Fruit fly (Drosophila melanogaster): ENCODE data around the gene Fim.
A peak's percentile ranks its signal among the peaks of the same experiment; 100 is the strongest.

Fim gene

dm6 chrX:17297924-17298591 is 3.7 kb downstream of the Fim start (continued):
- TF ChIP-seq CG4854 (GFP tag; optimal IDR thresholded peaks at IDR 0.05) (no peak), Trl (optimal IDR thresholded peaks at IDR 0.05) (no peak), Trl (GFP tag; optimal IDR thresholded peaks at IDR 0.05) (no peak), tap (tag; optimal IDR thresholded peaks at IDR 0.05) (peak; percentile 23), Spps (tag; optimal IDR thresholded peaks at IDR 0.05) (no peak), CG7839 (tag; optimal IDR thresholded peaks at IDR 0.05) (peak; percentile 14), emc (GFP tag; optimal IDR thresholded peaks at IDR 0.05) (no peak), Hr51 (GFP tag; optimal IDR thresholded peaks at IDR 0.05) (peak in 1 of 2 experiments; percentile 44), NFAT (GFP tag; IDR thresholded peaks at IDR 0.05) (no peak), bsh (GFP tag; optimal IDR thresholded peaks at IDR 0.05) (peak in 1 of 2 experiments; percentile 72), CG17328 (GFP tag; IDR thresholded peaks at IDR 0.05) (peak; percentile 53; the same call in 1 of the 2 replicates), Oli (tag; optimal IDR thresholded peaks at IDR 0.05) (peak; percentile 51), CG8388 (GFP tag; optimal IDR thresholded peaks at IDR 0.05) (peak; percentile 2), Ada2b (GFP tag; IDR thresholded peaks at IDR 0.05) (no peak), row (GFP tag; IDR thresholded peaks at IDR 0.05) (peak; percentile 24; the same call in 1 of the 3 replicates), Vsx1 (GFP tag; optimal IDR thresholded peaks at IDR 0.05) (no peak), CG7963 (GFP tag; IDR thresholded peaks at IDR 0.05; ENCODE audit: partially characterized antibody) (no peak), CG15011 (GFP tag; optimal IDR thresholded peaks at IDR 0.05) (no peak), tll (GFP tag; optimal IDR thresholded peaks at IDR 0.05) (no peak), tx (GFP tag; optimal IDR thresholded peaks at IDR 0.05) (no peak), pnt (GFP tag; optimal IDR thresholded peaks at IDR 0.05) (no peak), CG10321 (GFP tag; IDR thresholded peaks at IDR 0.05) (no peak), prd (optimal IDR thresholded peaks at IDR 0.05) (no peak), prd (GFP tag; IDR thresholded peaks at IDR 0.05) (peak; percentile 28; the same call in 1 of the 3 replicates), CG10366 (GFP tag; IDR thresholded peaks at IDR 0.05) (0 out of 2 replicates have a peak, but pooled peaks have one; percentile 34), zen2 (GFP tag; IDR thresholded peaks at IDR 0.05; ENCODE audit: partially characterized antibody) (no peak), CG18262 (tag; optimal IDR thresholded peaks at IDR 0.05) (peak; percentile 7), CG7271 (tag; optimal IDR thresholded peaks at IDR 0.05) (no peak), eve (GFP tag; optimal IDR thresholded peaks at IDR 0.05) (no peak), Taf1 (GFP tag; IDR thresholded peaks at IDR 0.05) (no peak), slbo (GFP tag; IDR thresholded peaks at IDR 0.05) (no peak), Asciz (GFP tag; optimal IDR thresholded peaks at IDR 0.05) (no peak), HHEX (GFP tag; optimal IDR thresholded peaks at IDR 0.05) (no peak), CG11504 (tag; optimal IDR thresholded peaks at IDR 0.05) (peak; percentile 43), ewg (GFP tag; optimal IDR thresholded peaks at IDR 0.05) (peak; percentile 9), BtbVII (GFP tag; optimal IDR thresholded peaks at IDR 0.05) (no peak), ac (GFP tag; optimal IDR thresholded peaks at IDR 0.05) (no peak), dmrt99B (tag; optimal IDR thresholded peaks at IDR 0.05) (peak; percentile 52), kay (GFP tag; optimal IDR thresholded peaks at IDR 0.05) (no peak), YL-1 (GFP tag; optimal IDR thresholded peaks at IDR 0.05) (no peak), CG11723 (GFP tag; optimal IDR thresholded peaks at IDR 0.05) (no peak), CG2120 (GFP tag; optimal IDR thresholded peaks at IDR 0.05) (no peak), nmo (GFP tag; optimal IDR thresholded peaks at IDR 0.05) (peak; percentile 27), HLH3B (GFP tag; IDR thresholded peaks at IDR 0.05) (0 out of 2 replicates have a peak, but pooled peaks have one; percentile 27), CG16863 (GFP tag; optimal IDR thresholded peaks at IDR 0.05) (peak; percentile 12), ems (GFP tag; optimal IDR thresholded peaks at IDR 0.05) (no peak), Usf (GFP tag; optimal IDR thresholded peaks at IDR 0.05) (no peak), gce (GFP tag; IDR thresholded peaks at IDR 0.05) (0 out of 3 replicates have a peak, but pooled peaks have one; percentile 31), Dll (GFP tag; IDR thresholded peaks at IDR 0.05; ENCODE audit: partially characterized antibody) (0 out of 4 replicates have a peak, but pooled peaks have one; percentile 18)

All from whole organism, embryonic.